Fruit fly (Drosophila melanogaster) whole organism, embryonic: ENCODE results near the gene PolQ.

ENCODE experiments used
- BEAF-32 ChIP-seq: fragments of 200-800 bp; sonication (Bioruptor generic); optimal IDR thresholded peaks from 3 replicates; lab custom pipeline; 2017; ENCODE audit warnings: missing biosample characterization, missing genetic modification characterization, mild to moderate bottlenecking, moderate library complexity, missing genetic modification reagents
- BtbVII ChIP-seq: fragments of 200-800 bp; sonication (Bioruptor generic); optimal IDR thresholded peaks from 3 replicates; lab custom pipeline; 2017; ENCODE audit warnings: missing biosample characterization, mild to moderate bottlenecking, missing genetic modification characterization
- CG12659 ChIP-seq: fragments of 200-800 bp; sonication (Bioruptor generic); optimal IDR thresholded peaks from 3 replicates; lab custom pipeline; 2017; ENCODE audit warnings: mild to moderate bottlenecking, missing biosample characterization, missing genetic modification reagents, missing genetic modification characterization
- CG14050 ChIP-seq: fragments of 200-800 bp; sonication (Bioruptor generic); IDR thresholded peaks from 3 replicates; pipeline ENCODE4 v1.3.6; 2022; ENCODE audit warnings: missing biosample characterization, missing genetic modification characterization
- CG14860 ChIP-seq: fragments of 200-800 bp; sonication (Bioruptor generic); IDR thresholded peaks from 3 replicates; pipeline ENCODE4 v1.3.6; 2022; ENCODE audit warnings: missing biosample characterization, missing genetic modification characterization; ENCODE audit not compliant: partially characterized antibody
- CG15696 ChIP-seq: fragments of 200-800 bp; sonication (Bioruptor generic); optimal IDR thresholded peaks from 2 replicates; lab custom pipeline; 2019; ENCODE audit warnings: missing biosample characterization, mild to moderate bottlenecking, missing genetic modification characterization, moderate library complexity
- CG16779 ChIP-seq: fragments of 200-800 bp; sonication (Bioruptor generic); IDR thresholded peaks from 2 replicates; pipeline ENCODE4 v1.3.6; 2022; ENCODE audit warnings: missing biosample characterization, missing genetic modification characterization
- CG1792 ChIP-seq: fragments of 200-800 bp; sonication (Bioruptor generic); optimal IDR thresholded peaks from 2 replicates; lab custom pipeline; 2016; ENCODE audit warnings: missing biosample characterization, missing genetic modification characterization
- CG30020 ChIP-seq: fragments of 200-800 bp; optimal IDR thresholded peaks from 2 replicates; lab custom pipeline; 2019; ENCODE audit warnings: missing biosample characterization, mild to moderate bottlenecking, missing genetic modification characterization, moderate library complexity
- CG31388 ChIP-seq: fragments of 200-800 bp; sonication (Bioruptor generic); optimal IDR thresholded peaks from 2 replicates; lab custom pipeline; 2016; ENCODE audit warnings: missing biosample characterization, missing genetic modification characterization
- CG32767 ChIP-seq: fragments of 200-800 bp; sonication (Bioruptor generic); IDR thresholded peaks from 2 replicates; pipeline ENCODE4 v1.3.6; 2022; ENCODE audit warnings: missing biosample characterization, missing genetic modification characterization
- CG4404 ChIP-seq: fragments of 200-800 bp; sonication (Bioruptor generic); IDR thresholded peaks from 2 replicates; pipeline ENCODE4 v1.3.6; 2022; ENCODE audit warnings: missing biosample characterization, missing genetic modification characterization
- CG4854 ChIP-seq: fragments of 200-800 bp; sonication (Bioruptor generic); optimal IDR thresholded peaks from 2 replicates; lab custom pipeline; 2016; ENCODE audit warnings: missing biosample characterization, missing genetic modification characterization, inconsistent platforms
- CG6683 ChIP-seq: fragments of 200-800 bp; sonication (Bioruptor generic); optimal IDR thresholded peaks from 2 replicates; lab custom pipeline; 2017; ENCODE audit warnings: missing biosample characterization, mild to moderate bottlenecking, missing genetic modification characterization, missing genetic modification reagents
- CG7271 ChIP-seq: fragments of 200-800 bp; sonication (Bioruptor generic); optimal IDR thresholded peaks from 2 replicates; lab custom pipeline; 2018; ENCODE audit warnings: missing biosample characterization, mild to moderate bottlenecking, missing genetic modification characterization, moderate library complexity
- CG7357 ChIP-seq: fragments of 200-800 bp; sonication (Bioruptor generic); IDR thresholded peaks from 3 replicates; pipeline ENCODE4 v1.3.6; 2022; ENCODE audit warnings: missing biosample characterization, missing genetic modification characterization
- CG7372 ChIP-seq: fragments of 200-800 bp; sonication (Bioruptor generic); IDR thresholded peaks from 2 replicates; pipeline ENCODE4 v1.3.6; 2022; ENCODE audit warnings: missing biosample characterization, missing genetic modification characterization
- CG7963 ChIP-seq: fragments of 200-800 bp; sonication (Bioruptor generic); IDR thresholded peaks from 3 replicates; pipeline ENCODE4 v1.3.6; 2022; ENCODE audit warnings: missing biosample characterization, missing genetic modification characterization; ENCODE audit not compliant: partially characterized antibody
- CG8388 ChIP-seq: fragments of 200-800 bp; sonication (Bioruptor generic); optimal IDR thresholded peaks from 2 replicates; lab custom pipeline; 2019; ENCODE audit warnings: missing biosample characterization, mild to moderate bottlenecking, missing genetic modification characterization, moderate library complexity
- CG8765 ChIP-seq: fragments of 200-800 bp; sonication (Bioruptor generic); IDR thresholded peaks from 2 replicates; pipeline ENCODE4 v1.3.6; 2022; ENCODE audit warnings: missing biosample characterization, missing genetic modification characterization
- CG9932 ChIP-seq: fragments of 200-800 bp; sonication (Bioruptor generic); IDR thresholded peaks from 2 replicates; pipeline ENCODE4 v1.3.6; 2022; ENCODE audit warnings: missing biosample characterization, missing genetic modification characterization
- Dp ChIP-seq: fragments of 200-800 bp; sonication (Bioruptor generic); optimal IDR thresholded peaks from 2 replicates; lab custom pipeline; 2018; ENCODE audit warnings: missing biosample characterization, mild to moderate bottlenecking, missing genetic modification characterization, moderate library complexity
- Elba2 ChIP-seq: fragments of 200-800 bp; sonication (Bioruptor generic); optimal IDR thresholded peaks from 3 replicates; lab custom pipeline; 2016; ENCODE audit warnings: missing biosample characterization, missing genetic modification characterization
- GATAe ChIP-seq: fragments of 200-800 bp; sonication (Bioruptor generic); conservative IDR thresholded peaks from 2 replicates; pipeline ENCODE4 v1.3.6; 2022; ENCODE audit warnings: missing biosample characterization, missing genetic modification characterization
- MBD-R2 ChIP-seq: fragments of 200-800 bp; sonication (Bioruptor generic); IDR thresholded peaks from 2 replicates; pipeline ENCODE4 v1.3.6; 2022; ENCODE audit warnings: missing biosample characterization, missing genetic modification characterization
- Max ChIP-seq: fragments of 200-800 bp; sonication (Bioruptor generic); optimal IDR thresholded peaks from 2 replicates; lab custom pipeline; 2016; ENCODE audit warnings: missing biosample characterization, mild to moderate bottlenecking, missing genetic modification characterization
- Scr ChIP-seq: fragments of 200-800 bp; sonication (Bioruptor generic); IDR thresholded peaks from 2 replicates; pipeline ENCODE4 v1.3.6; 2022; ENCODE audit warnings: missing biosample characterization, missing genetic modification characterization; ENCODE audit not compliant: partially characterized antibody
- Sry-β ChIP-seq: fragments of 200-800 bp; sonication (Bioruptor generic); optimal IDR thresholded peaks from 2 replicates; lab custom pipeline; 2018; ENCODE audit warnings: missing biosample characterization, mild to moderate bottlenecking, missing genetic modification characterization, moderate library complexity
- Stat92E ChIP-seq, 3 experiments: fragments of >200 bp in 2 of 3; fragments of 200-800 bp in 1 of 3; sonication (Bioruptor generic) in 1 of 3; optimal IDR thresholded peaks; 2 replicates each; lab custom pipeline; 2017 to 2019; ENCODE audit warnings: missing biosample characterization in 3 of 3, missing genetic modification characterization in 3 of 3, mild to moderate bottlenecking in 1 of 3, moderate library complexity in 1 of 3
- Usf ChIP-seq: fragments of 200-800 bp; sonication (Bioruptor generic); optimal IDR thresholded peaks from 2 replicates; lab custom pipeline; 2017; ENCODE audit warnings: missing genotype, missing biosample characterization, missing genetic modification characterization
- bigmax ChIP-seq: fragments of 200-800 bp; sonication (Bioruptor generic); optimal IDR thresholded peaks from 2 replicates; lab custom pipeline; 2018; ENCODE audit warnings: missing biosample characterization, mild to moderate bottlenecking, missing genetic modification characterization
- cato ChIP-seq: fragments of 200-800 bp; sonication (Bioruptor generic); optimal IDR thresholded peaks from 2 replicates; lab custom pipeline; 2016; ENCODE audit warnings: missing biosample characterization, missing genetic modification characterization, borderline replicate concordance
- cwo ChIP-seq: fragments of 200-800 bp; sonication (Bioruptor generic); optimal IDR thresholded peaks from 3 replicates; lab custom pipeline; 2017; ENCODE audit warnings: missing biosample characterization, missing genetic modification characterization, mild to moderate bottlenecking, moderate library complexity, missing genetic modification reagents
- gfzf ChIP-seq: fragments of 200-800 bp; sonication (Bioruptor generic); optimal IDR thresholded peaks from 2 replicates; lab custom pipeline; 2016; ENCODE audit warnings: missing biosample characterization, mild to moderate bottlenecking, missing genetic modification characterization, moderate library complexity
- jigr1 ChIP-seq: fragments of 200-800 bp; sonication (Bioruptor generic); IDR thresholded peaks from 3 replicates; pipeline ENCODE4 v1.3.6; 2022; ENCODE audit warnings: missing biosample characterization, missing genetic modification characterization
- lola ChIP-seq, 3 experiments: fragments of >200 bp in 2 of 3; fragments of 200-800 bp in 1 of 3; sonication (Bioruptor generic) in 1 of 3; optimal IDR thresholded peaks; 2 replicates each; lab custom pipeline; 2017 to 2019; ENCODE audit warnings: missing biosample characterization in 3 of 3, missing genetic modification characterization in 3 of 3, mild to moderate bottlenecking in 1 of 3, moderate library complexity in 1 of 3
- peb ChIP-seq: fragments of 200-800 bp; sonication (Bioruptor generic); IDR thresholded peaks from 2 replicates; pipeline ENCODE4 v1.3.6; 2022; ENCODE audit warnings: missing biosample characterization, missing genetic modification characterization
- ranshi ChIP-seq: fragments of 200-800 bp; sonication (Bioruptor generic); IDR thresholded peaks from 2 replicates; pipeline ENCODE4 v1.3.6; 2022; ENCODE audit warnings: missing biosample characterization, missing genetic modification characterization
- repo ChIP-seq: fragments of 200-800 bp; sonication (Bioruptor generic); optimal IDR thresholded peaks from 2 replicates; lab custom pipeline; 2016; ENCODE audit warnings: missing biosample characterization, missing genetic modification characterization
- sima ChIP-seq: fragments of 200-800 bp; sonication (Bioruptor generic); optimal IDR thresholded peaks from 2 replicates; lab custom pipeline; 2016; ENCODE audit warnings: missing biosample characterization, missing genetic modification characterization
- sob ChIP-seq: fragments of 200-800 bp; sonication (Bioruptor generic); IDR thresholded peaks from 2 replicates; pipeline ENCODE4 v1.3.6; 2022; ENCODE audit warnings: missing biosample characterization, missing genetic modification characterization
- sug ChIP-seq: fragments of 200-800 bp; optimal IDR thresholded peaks from 2 replicates; lab custom pipeline; 2019; ENCODE audit warnings: missing biosample characterization, mild to moderate bottlenecking, missing genetic modification characterization, moderate library complexity
- tin ChIP-seq: fragments of 200-800 bp; sonication (Bioruptor generic); optimal IDR thresholded peaks from 3 replicates; lab custom pipeline; 2016; ENCODE audit warnings: missing biosample characterization, missing genetic modification characterization
- trem ChIP-seq: fragments of 200-800 bp; optimal IDR thresholded peaks from 3 replicates; lab custom pipeline; 2019; ENCODE audit warnings: missing biosample characterization, mild to moderate bottlenecking, missing genetic modification characterization, moderate library complexity
- ttk ChIP-seq: fragments of 200-800 bp; sonication (Bioruptor generic); IDR thresholded peaks from 2 replicates; pipeline ENCODE4 v2.1.2; 2022; ENCODE audit warnings: missing biosample characterization, missing genetic modification characterization
- tx ChIP-seq: fragments of 200-800 bp; sonication (Bioruptor generic); optimal IDR thresholded peaks from 2 replicates; lab custom pipeline; 2016; ENCODE audit warnings: missing biosample characterization, missing genetic modification characterization
- zfh2 ChIP-seq: fragments of 200-800 bp; sonication (Bioruptor generic); optimal IDR thresholded peaks from 2 replicates; lab custom pipeline; 2016; ENCODE audit warnings: missing biosample characterization, missing genetic modification characterization

Gene PolQ

DNA sequence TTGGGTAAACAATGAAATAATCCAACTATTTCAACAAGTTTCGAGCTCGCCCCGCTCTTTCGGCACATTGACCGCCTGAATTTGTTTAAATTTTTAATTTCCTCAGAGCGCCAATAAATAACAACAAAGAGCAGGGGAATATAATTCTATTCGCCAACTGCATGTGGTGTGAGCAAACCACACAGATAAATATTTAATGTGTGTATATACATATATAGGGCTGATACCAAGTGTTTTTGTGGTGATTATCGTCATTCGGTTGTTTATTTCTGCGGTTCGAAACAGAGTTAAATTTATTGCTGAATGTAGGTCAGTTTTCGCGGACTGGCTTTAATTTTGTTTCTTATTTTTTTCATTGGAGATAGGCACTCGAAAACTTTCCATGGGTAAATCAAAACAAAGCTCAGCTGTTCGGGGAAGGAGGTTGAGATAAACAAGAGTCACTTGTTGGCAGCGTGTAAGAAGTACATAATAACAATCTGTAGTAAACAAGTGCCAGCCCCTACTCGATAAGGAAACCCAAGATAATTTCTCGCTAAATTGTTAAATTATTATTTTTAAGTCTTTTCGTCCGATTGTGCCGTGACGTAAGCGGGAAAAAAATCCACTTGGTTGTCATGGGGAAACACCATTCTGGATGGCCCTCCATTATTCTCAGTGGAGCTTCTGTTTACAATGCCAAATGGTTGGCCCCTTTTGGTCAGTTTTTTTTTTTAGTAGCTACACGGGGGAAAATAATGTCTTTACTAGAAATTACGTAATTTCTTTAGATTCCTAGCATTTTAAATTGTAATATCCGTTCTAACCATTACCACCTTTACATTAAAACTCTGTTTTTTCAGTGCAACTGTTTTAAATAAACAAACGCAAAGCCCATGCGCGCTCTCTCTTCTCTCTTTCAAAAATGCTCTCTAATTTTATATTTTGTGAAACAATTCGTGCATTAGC lies 5.8 kb upstream of the PolQ start (continued):
- TF ChIP-seq cwo (GFP tag; lab: Kevin White, UChicago) = peak; percentile 51
- no peak for TF ChIP-seq CG8765 (GFP tag; lab: Robert Waterston, UW)
- TF ChIP-seq ttk = peak; percentile 53; the same call in 1 of the 2 replicates
- no peak; the same call in 1 of the 2 replicates for TF ChIP-seq MBD-R2
- no peak for TF ChIP-seq jigr1 (GFP tag; lab: Robert Waterston, UW)
- TF ChIP-seq ranshi (GFP tag; lab: Robert Waterston, UW) = peak; percentile 66
- TF ChIP-seq trem (tag; lab: Kevin White, UChicago) = no peak
- TF ChIP-seq CG32767 = 0 out of 2 replicates have a peak, but pooled peaks have one; percentile 29
- TF ChIP-seq CG7963 (GFP tag; lab: Robert Waterston, UW) = no peak
- peak; percentile 62 for TF ChIP-seq sob (GFP tag; lab: Robert Waterston, UW)
- TF ChIP-seq CG4404 (GFP tag; lab: Robert Waterston, UW) = no peak
- no peak for TF ChIP-seq Usf
- no peak for TF ChIP-seq cato (GFP tag; lab: Kevin White, UChicago)
- TF ChIP-seq CG9932 = peak; percentile 64
- no peak for TF ChIP-seq CG30020
- peak; percentile 28 for TF ChIP-seq Max (GFP tag; lab: Kevin White, UChicago)
- TF ChIP-seq CG7357 (GFP tag; lab: Robert Waterston, UW) = no peak; the same call in 2 of the 3 replicates
- TF ChIP-seq BEAF-32 (GFP tag; lab: Kevin White, UChicago) = no peak
- TF ChIP-seq CG12659 (GFP tag; lab: Kevin White, UChicago) = peak; percentile 47
- TF ChIP-seq CG7271 (tag; lab: Kevin White, UChicago) = no peak
- no peak for TF ChIP-seq Scr
- peak; percentile 34; the same call in 1 of the 2 replicates for TF ChIP-seq peb (GFP tag; lab: Robert Waterston, UW)
- peak; percentile 40 for TF ChIP-seq tin (GFP tag; lab: Kevin White, UChicago)
- TF ChIP-seq CG1792 (GFP tag; lab: Kevin White, UChicago) = no peak
- TF ChIP-seq bigmax (GFP tag; lab: Kevin White, UChicago) = no peak
- TF ChIP-seq sima = no peak
- no peak for TF ChIP-seq Stat92E (GFP tag; optimal IDR thresholded peaks at IDR 0.05; lab: Kevin White, UChicago)
- TF ChIP-seq CG6683 (GFP tag; lab: Kevin White, UChicago) = no peak
- no peak for TF ChIP-seq Dp (GFP tag; lab: Kevin White, UChicago)
- no peak for TF ChIP-seq Elba2
- TF ChIP-seq CG16779 (GFP tag; lab: Robert Waterston, UW) = 0 out of 2 replicates have a peak, but pooled peaks have one; percentile 46
- no peak for TF ChIP-seq sug (tag; lab: Kevin White, UChicago)
- peak; percentile 63 for TF ChIP-seq CG14050 (GFP tag; lab: Robert Waterston, UW)
- TF ChIP-seq CG7372 (GFP tag; lab: Robert Waterston, UW) = peak; percentile 26; the same call in 1 of the 2 replicates
- TF ChIP-seq Sry-β (GFP tag; lab: Kevin White, UChicago) = no peak
- TF ChIP-seq zfh2 (GFP tag; lab: Kevin White, UChicago) = peak; percentile 50
- TF ChIP-seq BtbVII = no peak
- TF ChIP-seq GATAe = no peak
- TF ChIP-seq CG31388 (GFP tag; lab: Kevin White, UChicago) = no peak
- TF ChIP-seq CG14860 (GFP tag; lab: Robert Waterston, UW) = no peak
- peak; percentile 33 for TF ChIP-seq CG8388 (GFP tag; lab: Kevin White, UChicago)
- TF ChIP-seq repo (GFP tag; lab: Kevin White, UChicago) = no peak
- TF ChIP-seq lola (GFP tag; optimal IDR thresholded peaks at IDR 0.05; lab: Kevin White, UChicago) = no peak
- peak; percentile 10 for TF ChIP-seq CG4854 (GFP tag; lab: Kevin White, UChicago)
- peak; percentile 1 for TF ChIP-seq CG15696
- TF ChIP-seq tx (GFP tag; lab: Kevin White, UChicago) = no peak
- TF ChIP-seq gfzf (GFP tag; lab: Kevin White, UChicago) = no peak
